Fruit fly (Drosophila melanogaster): ENCODE data around the gene CG13771.

Gene CG13771

DNA sequence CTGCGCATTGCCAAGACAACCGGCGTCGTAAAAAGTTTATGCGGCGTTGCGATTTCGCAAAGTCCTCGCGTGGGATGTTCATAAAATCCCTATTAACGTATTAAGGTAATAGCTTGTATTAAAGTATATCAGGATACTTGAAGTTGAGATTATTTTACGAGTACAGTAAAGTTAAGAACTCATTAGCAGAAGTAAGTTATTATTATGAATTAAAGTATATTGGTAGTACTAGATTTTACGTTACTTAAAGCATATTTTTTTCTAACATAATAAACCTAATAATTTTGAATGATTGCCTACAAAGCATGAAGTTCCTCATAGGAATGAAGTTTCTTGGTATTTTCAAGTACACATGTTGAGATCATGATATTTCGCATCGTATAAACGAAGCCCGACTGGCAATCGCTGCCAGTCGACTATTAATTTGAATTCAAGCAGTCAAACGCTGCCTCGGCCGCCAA, 30.4 kb upstream of the CG13771 start (continued):
- TF ChIP-seq her (GFP tag; optimal IDR thresholded peaks at IDR 0.05) (no peak), CG1603 (tag; optimal IDR thresholded peaks at IDR 0.05) (peak; percentile 5), TFAM (GFP tag; optimal IDR thresholded peaks at IDR 0.05) (no peak), CG17328 (GFP tag; IDR thresholded peaks at IDR 0.05) (no peak), Bgb (GFP tag; IDR thresholded peaks at IDR 0.05; ENCODE audit: partially characterized antibody) (no peak), tna (GFP tag; IDR thresholded peaks at IDR 0.05; ENCODE audit: partially characterized antibody) (no peak), CG4854 (GFP tag; optimal IDR thresholded peaks at IDR 0.05) (no peak), CG7839 (tag; optimal IDR thresholded peaks at IDR 0.05) (peak; percentile 71), tgo (GFP tag; IDR thresholded peaks at IDR 0.05) (no peak), D (optimal IDR thresholded peaks at IDR 0.05) (no peak), D (GFP tag; optimal IDR thresholded peaks at IDR 0.05) (peak; percentile 70), Ada2b (GFP tag; IDR thresholded peaks at IDR 0.05) (peak; percentile 29; the same call in 1 of the 2 replicates), CG11504 (tag; optimal IDR thresholded peaks at IDR 0.05) (peak; percentile 78), ken (GFP tag; IDR thresholded peaks at IDR 0.05) (no peak; the same call in 2 of the 3 replicates), CG30403 (GFP tag; optimal IDR thresholded peaks at IDR 0.05) (peak; percentile 70), CG32532 (GFP tag; IDR thresholded peaks at IDR 0.05) (0 out of 2 replicates have a peak, but pooled peaks have one; percentile 33), BtbVII (GFP tag; optimal IDR thresholded peaks at IDR 0.05) (peak; percentile 57), CG2889 (GFP tag; IDR thresholded peaks at IDR 0.05) (no peak), dati (GFP tag; IDR thresholded peaks at IDR 0.05) (no peak), CG10209 (GFP tag; optimal IDR thresholded peaks at IDR 0.05) (peak; percentile 48), caup (GFP tag; optimal IDR thresholded peaks at IDR 0.05; ENCODE audit: severe bottlenecking) (peak; percentile 11), gcm2 (GFP tag; optimal IDR thresholded peaks at IDR 0.05) (no peak), lab (GFP tag; optimal IDR thresholded peaks at IDR 0.05) (peak; percentile 9), schlank (tag; optimal IDR thresholded peaks at IDR 0.05) (no peak), CG12391 (tag; optimal IDR thresholded peaks at IDR 0.05) (peak; percentile 63), CG12071 (GFP tag; optimal IDR thresholded peaks at IDR 0.05) (no peak), sr (GFP tag; IDR thresholded peaks at IDR 0.05) (no peak), CG18599 (GFP tag; optimal IDR thresholded peaks at IDR 0.05) (no peak), CG8765 (GFP tag; IDR thresholded peaks at IDR 0.05) (no peak), CG4424 (GFP tag; optimal IDR thresholded peaks at IDR 0.05) (peak; percentile 30), CG14667 (GFP tag; IDR thresholded peaks at IDR 0.05) (no peak), E2f2 (GFP tag; IDR thresholded peaks at IDR 0.05) (no peak; the same call in 1 of the 2 replicates), jumu (GFP tag; optimal IDR thresholded peaks at IDR 0.05) (no peak), Hr78 (GFP tag; optimal IDR thresholded peaks at IDR 0.05) (peak in 1 of 2 experiments; percentile 22), CG10431 (GFP tag; optimal IDR thresholded peaks at IDR 0.05) (peak; percentile 10), CG9817 (tag; optimal IDR thresholded peaks at IDR 0.05) (no peak), hth (optimal IDR thresholded peaks at IDR 0.05) (no peak), Side (GFP tag; optimal IDR thresholded peaks at IDR 0.05) (peak; percentile 2), CG1233 (GFP tag; optimal IDR thresholded peaks at IDR 0.05) (peak; percentile 38), Dip2 (GFP tag; IDR thresholded peaks at IDR 0.05) (no peak), Xrp1 (GFP tag; IDR thresholded peaks at IDR 0.05) (peak; percentile 55; the same call in 1 of the 2 replicates), CG30020 (tag; optimal IDR thresholded peaks at IDR 0.05) (peak; percentile 44), CG2116 (GFP tag; optimal IDR thresholded peaks at IDR 0.05) (peak; percentile 3), onecut (GFP tag; IDR thresholded peaks at IDR 0.05) (0 out of 2 replicates have a peak, but pooled peaks have one; percentile 21), cg (GFP tag; optimal IDR thresholded peaks at IDR 0.05) (no peak), HLH54F (GFP tag; optimal IDR thresholded peaks at IDR 0.05) (no peak), chif (GFP tag; optimal IDR thresholded peaks at IDR 0.05) (peak in 1 of 2 experiments; percentile 44), CG8089 (GFP tag; optimal IDR thresholded peaks at IDR 0.05) (peak; percentile 10), CG8388 (GFP tag; optimal IDR thresholded peaks at IDR 0.05) (peak; percentile 55), CG13775 (GFP tag; optimal IDR thresholded peaks at IDR 0.05) (peak; percentile 41)
